Fruit fly (Drosophila melanogaster) whole organism, embryonic: ENCODE results near the gene CG13931.

Experiments used
- BtbVII ChIP-seq: fragments of 200-800 bp; sonication (Bioruptor generic); optimal IDR thresholded peaks from 3 replicates; lab custom pipeline; 2017; ENCODE audit warnings: missing biosample characterization, mild to moderate bottlenecking, missing genetic modification characterization
- CG10267 ChIP-seq: fragments of 200-800 bp; sonication (Bioruptor generic); optimal IDR thresholded peaks from 2 replicates; lab custom pipeline; 2018; ENCODE audit warnings: missing biosample characterization, mild to moderate bottlenecking, missing genetic modification characterization, moderate library complexity
- CG10565 ChIP-seq: fragments of 200-800 bp; sonication (Bioruptor generic); optimal IDR thresholded peaks from 3 replicates; lab custom pipeline; 2016; ENCODE audit warnings: missing biosample characterization, mild to moderate bottlenecking, missing genetic modification characterization
- CG10979 ChIP-seq: fragments of 200-800 bp; sonication (Bioruptor generic); optimal IDR thresholded peaks from 2 replicates; lab custom pipeline; 2018; ENCODE audit warnings: missing biosample characterization, mild to moderate bottlenecking, missing genetic modification characterization, moderate library complexity
- CG12391 ChIP-seq: fragments of 200-800 bp; sonication (Bioruptor generic); optimal IDR thresholded peaks from 3 replicates; lab custom pipeline; 2018; ENCODE audit warnings: missing biosample characterization, mild to moderate bottlenecking, missing genetic modification characterization, moderate library complexity
- CG13775 ChIP-seq: fragments of 200-800 bp; sonication (Bioruptor generic); optimal IDR thresholded peaks from 3 replicates; lab custom pipeline; 2017; ENCODE audit warnings: missing biosample characterization, mild to moderate bottlenecking, missing genetic modification characterization
- CG15696 ChIP-seq: fragments of 200-800 bp; sonication (Bioruptor generic); optimal IDR thresholded peaks from 2 replicates; lab custom pipeline; 2019; ENCODE audit warnings: missing biosample characterization, mild to moderate bottlenecking, missing genetic modification characterization, moderate library complexity
- CG17186 ChIP-seq: fragments of 200-800 bp; sonication (Bioruptor generic); optimal IDR thresholded peaks from 3 replicates; lab custom pipeline; 2017; ENCODE audit warnings: missing biosample characterization, missing genetic modification reagents, missing genetic modification characterization
- CG32767 ChIP-seq: fragments of 200-800 bp; sonication (Bioruptor generic); IDR thresholded peaks from 2 replicates; pipeline ENCODE4 v1.3.6; 2022; ENCODE audit warnings: missing biosample characterization, missing genetic modification characterization
- CG3726 ChIP-seq: fragments of 200-800 bp; sonication (Bioruptor generic); IDR thresholded peaks from 3 replicates; pipeline ENCODE4, ENCODE4 v1.3.6; 2022; ENCODE audit warnings: missing biosample characterization, missing genetic modification characterization
- CG6175 ChIP-seq: fragments of 200-800 bp; sonication (Bioruptor generic); IDR thresholded peaks from 3 replicates; pipeline ENCODE4 v1.3.6; 2022; ENCODE audit warnings: missing biosample characterization, missing genetic modification characterization
- CG7839 ChIP-seq: fragments of 200-800 bp; sonication (Bioruptor generic); optimal IDR thresholded peaks from 3 replicates; lab custom pipeline; 2018; ENCODE audit warnings: missing biosample characterization, mild to moderate bottlenecking, missing genetic modification characterization, moderate library complexity
- CG9609 ChIP-seq: fragments of 200-800 bp; sonication (Bioruptor generic); optimal IDR thresholded peaks from 3 replicates; lab custom pipeline; 2016; ENCODE audit warnings: missing biosample characterization, missing genetic modification characterization
- Drgx ChIP-seq: fragments of 200-800 bp; sonication (Bioruptor generic); IDR thresholded peaks from 2 replicates; pipeline ENCODE4 v1.3.6; 2022; ENCODE audit warnings: missing biosample characterization, missing genetic modification characterization
- Ets65A ChIP-seq: fragments of 200-800 bp; sonication (Bioruptor generic); peaks from one replicate; lab custom pipeline; 2016; ENCODE audit warnings: missing biosample characterization, missing genetic modification characterization
- HLHmδ ChIP-seq: fragments of 200-800 bp; sonication (Bioruptor generic); optimal IDR thresholded peaks from 2 replicates; lab custom pipeline; 2018; ENCODE audit warnings: missing biosample characterization, mild to moderate bottlenecking, missing genetic modification characterization, moderate library complexity
- Hand ChIP-seq: fragments of 200-800 bp; sonication (Bioruptor generic); optimal IDR thresholded peaks from 2 replicates; lab custom pipeline; 2017; ENCODE audit warnings: mild to moderate bottlenecking, missing biosample characterization, missing genetic modification reagents, missing genetic modification characterization
- HmgD ChIP-seq: fragments of 200-800 bp; sonication (Bioruptor generic); optimal IDR thresholded peaks from 3 replicates; lab custom pipeline; 2016; ENCODE audit warnings: missing biosample characterization, missing genetic modification characterization
- Lim3 ChIP-seq: fragments of 200-800 bp; sonication (Bioruptor generic); IDR thresholded peaks from 2 replicates; pipeline ENCODE4 v1.3.6; 2022; ENCODE audit warnings: missing biosample characterization, missing genetic modification characterization
- Myb ChIP-seq: fragments of 200-800 bp; sonication (Bioruptor generic); optimal IDR thresholded peaks from 2 replicates; lab custom pipeline; 2016; ENCODE audit warnings: missing biosample characterization, missing genetic modification characterization
- Sry-β ChIP-seq: fragments of 200-800 bp; sonication (Bioruptor generic); optimal IDR thresholded peaks from 2 replicates; lab custom pipeline; 2018; ENCODE audit warnings: missing biosample characterization, mild to moderate bottlenecking, missing genetic modification characterization, moderate library complexity
- Taf1 ChIP-seq: fragments of 200-800 bp; sonication (Bioruptor generic); IDR thresholded peaks from 2 replicates; pipeline ENCODE4 v1.3.6; 2022; ENCODE audit warnings: missing biosample characterization, missing genetic modification characterization
- YL-1 ChIP-seq: fragments of 200-800 bp; sonication (Bioruptor generic); optimal IDR thresholded peaks from 3 replicates; lab custom pipeline; 2017; ENCODE audit warnings: missing biosample characterization, mild to moderate bottlenecking, missing genetic modification characterization
- ab ChIP-seq: fragments of 200-800 bp; sonication (Bioruptor generic); optimal IDR thresholded peaks from 2 replicates; lab custom pipeline; 2016; ENCODE audit warnings: missing biosample characterization, missing genetic modification characterization
- aop ChIP-seq: fragments of 200-800 bp; sonication (Bioruptor generic); IDR thresholded peaks from 2 replicates; pipeline ENCODE4 v1.3.6; 2022; ENCODE audit warnings: missing biosample characterization, missing genetic modification characterization
- caup ChIP-seq: fragments of 200-800 bp; sonication (Bioruptor generic); optimal IDR thresholded peaks from 3 replicates; lab custom pipeline; 2017; ENCODE audit warnings: missing biosample characterization, mild to moderate bottlenecking, missing genetic modification characterization, moderate library complexity; ENCODE audit not compliant: severe bottlenecking
- chn ChIP-seq: fragments of 200-800 bp; sonication (Bioruptor generic); optimal IDR thresholded peaks from 2 replicates; lab custom pipeline; 2016; ENCODE audit warnings: missing biosample characterization, missing genetic modification characterization
- da ChIP-seq: fragments of 200-800 bp; sonication (Bioruptor generic); optimal IDR thresholded peaks from 2 replicates; lab custom pipeline; 2016; ENCODE audit warnings: missing biosample characterization, missing genetic modification characterization
- emc ChIP-seq: fragments of 200-800 bp; sonication (Bioruptor generic); optimal IDR thresholded peaks from 2 replicates; lab custom pipeline; 2016; ENCODE audit warnings: missing biosample characterization, missing genetic modification characterization
- fd96Cb ChIP-seq: fragments of 200-800 bp; sonication (Bioruptor generic); optimal IDR thresholded peaks from 2 replicates; lab custom pipeline; 2018; ENCODE audit warnings: missing biosample characterization, mild to moderate bottlenecking, missing genetic modification characterization, moderate library complexity
- grau ChIP-seq: fragments of 200-800 bp; optimal IDR thresholded peaks from 3 replicates; lab custom pipeline; 2019; ENCODE audit warnings: missing biosample characterization, mild to moderate bottlenecking, missing genetic modification characterization, moderate library complexity
- grn ChIP-seq: fragments of 200-800 bp; sonication (Bioruptor generic); optimal IDR thresholded peaks from 3 replicates; lab custom pipeline; 2017; ENCODE audit warnings: missing biosample characterization, missing genetic modification characterization
- gt ChIP-seq: fragments of 200-800 bp; sonication (Bioruptor generic); IDR thresholded peaks from 2 replicates; pipeline ENCODE4 v1.3.6; 2022; ENCODE audit warnings: missing biosample characterization, missing genetic modification characterization
- hb ChIP-seq: fragments of 200-800 bp; sonication (Bioruptor generic); IDR thresholded peaks from 3 replicates; pipeline ENCODE4 v1.3.6; 2022; ENCODE audit warnings: missing biosample characterization, missing genetic modification characterization; ENCODE audit not compliant: partially characterized antibody
- lab ChIP-seq: fragments of 200-800 bp; sonication (Bioruptor generic); optimal IDR thresholded peaks from 3 replicates; lab custom pipeline; 2017; ENCODE audit warnings: missing biosample characterization, missing genetic modification characterization, mild to moderate bottlenecking, moderate library complexity, missing genetic modification reagents
- lmd ChIP-seq: fragments of 200-800 bp; sonication (Bioruptor generic); IDR thresholded peaks from 2 replicates; pipeline ENCODE4 v1.3.6; 2022; ENCODE audit warnings: missing biosample characterization, missing genetic modification characterization
- pnt ChIP-seq: fragments of 200-800 bp; sonication (Bioruptor generic); optimal IDR thresholded peaks from 3 replicates; lab custom pipeline; 2016; ENCODE audit warnings: missing biosample characterization, missing genetic modification characterization
- repo ChIP-seq: fragments of 200-800 bp; sonication (Bioruptor generic); optimal IDR thresholded peaks from 2 replicates; lab custom pipeline; 2016; ENCODE audit warnings: missing biosample characterization, missing genetic modification characterization
- ro ChIP-seq: fragments of 200-800 bp; sonication (Bioruptor generic); IDR thresholded peaks from 2 replicates; pipeline ENCODE4 v1.3.6; 2022; ENCODE audit warnings: missing biosample characterization, missing genetic modification characterization
- yki ChIP-seq: fragments of >200 bp; optimal IDR thresholded peaks from 3 replicates; lab custom pipeline; 2018
- z ChIP-seq: fragments of 200-800 bp; sonication (Bioruptor generic); IDR thresholded peaks from 3 replicates; pipeline ENCODE4 v1.3.6; 2022; ENCODE audit warnings: missing biosample characterization, missing genetic modification characterization
- zfh1 ChIP-seq: fragments of 200-800 bp; sonication (Bioruptor generic); IDR thresholded peaks from 3 replicates; pipeline ENCODE4 v1.3.6; 2022; ENCODE audit warnings: missing biosample characterization, missing genetic modification characterization

The CG13931 gene

DNA sequence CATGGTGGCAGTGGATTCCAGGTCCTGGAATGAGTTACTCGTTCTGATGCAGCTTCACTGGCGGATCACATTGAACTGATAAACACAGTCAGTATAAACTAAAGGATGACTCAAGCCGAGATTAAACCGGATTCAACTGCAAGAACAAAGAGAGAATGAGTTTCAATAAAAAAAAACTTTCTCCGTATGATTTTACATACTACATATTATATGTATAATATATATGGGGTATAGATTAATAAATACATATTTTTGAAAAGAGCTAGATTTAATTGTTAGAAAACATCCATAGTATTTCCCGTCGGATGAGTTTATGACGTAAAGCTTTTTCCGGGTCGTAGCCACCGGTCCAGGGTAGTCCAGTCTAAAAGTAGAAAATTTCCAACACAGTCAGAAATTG, 21.9 kb upstream of the CG13931 start, which contains the start of gene CG12035:
Gene CG12035 (plus strand): TSS at position 301 of the 400 bp plus-strand sequence.
- TF ChIP-seq lab (GFP tag; lab: Kevin White, UChicago) (no peak), caup (GFP tag; lab: Kevin White, UChicago) (no peak), HmgD (no peak), emc (GFP tag; lab: Kevin White, UChicago) (no peak), Drgx (GFP tag; lab: Robert Waterston, UW) (no peak), YL-1 (GFP tag; lab: Kevin White, UChicago) (no peak), ro (GFP tag; lab: Robert Waterston, UW) (no peak)

DNA sequence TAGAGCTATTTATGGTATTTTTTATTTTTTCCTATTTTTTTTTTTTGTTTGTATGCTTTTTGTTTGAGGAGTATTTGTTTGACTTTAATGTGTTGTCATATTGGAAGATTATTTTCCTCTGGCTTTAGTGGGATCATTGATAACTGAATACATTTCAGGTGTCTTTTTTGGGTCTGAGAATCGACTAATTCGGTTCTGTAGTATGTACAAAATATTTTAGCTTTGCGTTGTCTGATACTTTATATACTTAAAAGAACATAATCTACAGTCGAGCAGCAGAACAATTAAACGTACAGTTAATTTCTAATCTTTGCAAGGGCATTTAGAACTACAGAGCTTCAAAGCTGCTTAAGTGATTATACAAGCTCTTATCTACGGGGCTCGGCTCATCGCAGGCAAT, 20.8 kb upstream of the CG13931 start, which contains the start of gene CG18171:
Gene CG18171 (minus strand): TSS at position 101 of the 400 bp plus-strand sequence.
- TF ChIP-seq lmd (GFP tag; lab: Robert Waterston, UW), result no peak
- TF ChIP-seq CG9609 (GFP tag; lab: Kevin White, UChicago), result no peak
- no peak for TF ChIP-seq CG12391 (tag; lab: Kevin White, UChicago)
- no peak for TF ChIP-seq Myb (GFP tag; lab: Kevin White, UChicago)
- TF ChIP-seq CG17186, result no peak
- no peak for TF ChIP-seq zfh1 (GFP tag; lab: Robert Waterston, UW)
- no peak for TF ChIP-seq CG10267 (tag; lab: Kevin White, UChicago)
- TF ChIP-seq CG10979, result no peak
- no peak for TF ChIP-seq repo (GFP tag; lab: Kevin White, UChicago)
- TF ChIP-seq, all 482 proteins: peak for 0

DNA sequence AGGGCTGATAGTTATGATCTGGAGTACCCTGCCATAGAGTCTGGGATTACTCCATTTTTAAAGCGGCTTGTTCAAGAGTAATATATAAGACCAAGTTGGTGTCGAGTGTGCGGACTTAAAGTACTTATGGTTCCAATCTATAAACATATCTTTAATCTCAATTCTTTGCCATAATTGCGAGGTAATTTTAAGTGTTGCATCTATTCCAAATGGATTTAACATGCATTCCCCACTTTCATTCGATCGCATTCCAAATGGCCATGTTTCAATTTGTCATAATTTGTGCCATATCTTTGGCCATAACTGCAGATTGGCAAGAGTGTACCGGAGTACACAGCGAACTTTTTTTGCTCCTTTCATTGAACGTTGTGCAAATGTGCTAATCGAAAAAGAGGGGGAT, 9.0 kb upstream of the CG13931 start:
- TF ChIP-seq CG6175 (no peak), Hand (GFP tag; lab: Kevin White, UChicago) (no peak)
- TF ChIP-seq, all 482 proteins: peak for 0

DNA sequence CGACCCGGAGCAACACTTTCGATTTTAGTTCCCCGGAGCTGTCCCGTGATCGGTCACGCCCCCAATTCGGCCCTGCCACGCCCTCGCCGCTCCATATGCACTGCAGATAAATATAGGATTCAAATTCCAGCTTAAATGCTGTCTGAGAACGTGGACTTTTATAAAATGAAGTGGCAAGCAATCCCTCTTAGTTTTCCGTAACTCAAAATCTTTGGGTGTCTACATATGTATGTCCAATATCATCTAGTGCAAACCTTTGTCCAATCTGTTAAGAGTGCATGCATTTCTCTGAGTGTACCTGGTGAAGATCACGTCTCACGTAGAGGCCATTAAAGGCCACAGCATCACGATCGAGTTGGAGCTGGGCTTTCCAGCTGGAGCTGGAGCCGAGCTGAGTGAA, 8.4 kb upstream of the CG13931 start:
- no peak for TF ChIP-seq CG15696
- no peak for TF ChIP-seq ab (GFP tag; lab: Kevin White, UChicago)
- TF ChIP-seq CG13775, result no peak
- TF ChIP-seq CG10979, result no peak
- TF ChIP-seq da, result no peak
- TF ChIP-seq Drgx (GFP tag; lab: Robert Waterston, UW), result peak; percentile 32; the same call in 1 of the 2 replicates

DNA sequence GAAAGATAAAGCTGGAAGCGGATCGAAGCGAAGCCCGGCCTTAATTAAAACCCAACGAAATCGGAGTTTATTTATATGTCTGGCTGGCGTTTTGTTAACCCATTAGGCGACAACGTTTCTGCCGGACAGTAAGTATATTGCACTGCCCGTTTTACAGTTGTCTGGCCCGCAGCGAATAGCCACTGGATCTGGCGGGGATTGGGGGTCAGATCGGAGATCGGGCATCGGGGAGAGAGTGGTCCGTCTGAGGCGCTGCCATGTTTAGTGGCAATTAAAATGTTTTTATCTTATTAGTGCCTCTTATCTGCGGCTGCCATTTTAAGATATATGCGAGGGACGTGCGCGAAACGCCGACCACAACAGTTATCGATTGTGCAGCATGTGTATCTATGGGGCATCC, 7.0 kb upstream of the CG13931 start:
- no peak for TF ChIP-seq Taf1
- peak; percentile 80 for TF ChIP-seq Ets65A (GFP tag; lab: Kevin White, UChicago)

DNA sequence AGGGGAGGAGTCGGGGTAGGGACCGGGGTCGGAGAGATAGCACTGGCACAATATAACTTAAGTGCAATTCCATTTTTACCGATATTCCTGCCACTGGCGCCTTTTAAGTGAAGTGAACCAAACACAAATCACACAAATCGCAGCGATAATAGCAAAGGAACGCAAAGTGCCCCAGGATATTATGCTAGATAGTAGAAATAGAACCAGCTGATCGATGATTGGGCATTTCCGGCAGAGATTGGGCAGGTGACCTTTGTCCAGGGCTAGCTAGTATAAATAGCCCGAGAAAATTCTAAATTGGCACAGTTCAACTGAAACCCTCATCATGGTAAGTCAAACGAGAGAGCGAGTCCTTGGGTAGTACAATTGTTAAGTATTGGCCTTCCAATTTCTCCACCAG, 7.9 kb downstream of the CG13931 start, which contains the start of gene CG12011:
Gene CG12011 (plus strand): TSS at position 301 of the 400 bp plus-strand sequence.
- TF ChIP-seq CG32767 (no peak), grn (GFP tag; lab: Kevin White, UChicago) (no peak), fd96Cb (tag; lab: Kevin White, UChicago) (no peak), CG12391 (tag; lab: Kevin White, UChicago) (no peak), chn (GFP tag; lab: Kevin White, UChicago) (no peak), aop (GFP tag; lab: Robert Waterston, UW) (no peak), HLHmδ (no peak), BtbVII (GFP tag; lab: Kevin White, UChicago) (no peak), CG10979 (no peak), CG10565 (no peak), Sry-β (GFP tag; lab: Kevin White, UChicago) (no peak), hb (GFP tag; lab: Robert Waterston, UW) (no peak), Lim3 (GFP tag; lab: Robert Waterston, UW) (no peak), CG7839 (tag; lab: Kevin White, UChicago) (no peak), yki (lab: Kevin White, UChicago) (no peak), grau (tag; lab: Kevin White, UChicago) (no peak), gt (GFP tag; lab: Robert Waterston, UW) (no peak), z (no peak), CG3726 (GFP tag; lab: Robert Waterston, UW) (no peak), pnt (GFP tag; lab: Kevin White, UChicago) (no peak)
